Worm (Caenorhabditis elegans) whole organism, young adult: ENCODE results near the gene F46H5.3.

Experiments used
- F33H1.4 ChIP-seq: fragments of 200-800 bp; sonication (Bioruptor generic); IDR thresholded peaks from 2 replicates; pipeline ENCODE4 v1.3.6; 2022; ENCODE audit warnings: missing genetic modification reagents, missing genetic modification characterization, missing compliant biosample characterization
- F37B4.10 ChIP-seq: fragments of 200-800 bp; sonication (Bioruptor generic); IDR thresholded peaks from 2 replicates; pipeline ENCODE4 v1.3.6; 2022; ENCODE audit warnings: missing genetic modification characterization, missing compliant biosample characterization
- F39B2.1 ChIP-seq: fragments of 200-800 bp; sonication (Bioruptor generic); IDR thresholded peaks from 2 replicates; pipeline ENCODE4 v1.3.6; 2022; ENCODE audit warnings: missing genetic modification reagents, missing genetic modification characterization, missing compliant biosample characterization
- F49E8.2 ChIP-seq: sonication (generic microtip); optimal IDR thresholded peaks from 3 replicates; lab custom pipeline; 2017; ENCODE audit warnings: missing genetic modification characterization, mild to moderate bottlenecking, missing compliant biosample characterization, antibody characterized with exemption, moderate library complexity; ENCODE audit not compliant: insufficient read depth
- K11D2.4 ChIP-seq: fragments of 200-800 bp; sonication (Bioruptor generic); IDR thresholded peaks from 2 replicates; pipeline ENCODE4 v1.3.6; 2022; ENCODE audit warnings: missing genetic modification reagents, missing genetic modification characterization, missing compliant biosample characterization
- K12H6.12 ChIP-seq: fragments of 200-800 bp; sonication (Bioruptor generic); optimal IDR thresholded peaks from 2 replicates; lab custom pipeline; 2018; ENCODE audit warnings: mild to moderate bottlenecking, missing genetic modification characterization, missing compliant biosample characterization
- akir-1 ChIP-seq: fragments of 200-800 bp; sonication (Bioruptor generic); optimal IDR thresholded peaks from 2 replicates; lab custom pipeline; 2018; ENCODE audit warnings: mild to moderate bottlenecking, missing genetic modification characterization, moderate library complexity, missing compliant biosample characterization
- ama-1 ChIP-seq, 3 experiments: fragments of 150-350 bp in 1 of 3; sonication (generic microtip) in 2 of 3; optimal IDR thresholded peaks; 2 replicates each; lab custom pipeline; 2014 to 2018; ENCODE audit warnings: missing biosample characterization in 2 of 3, missing genetic modification characterization in 2 of 3, missing genetic modification reagents in 2 of 3
- aptf-3 ChIP-seq: fragments of 200-800 bp; sonication (Bioruptor generic); IDR thresholded peaks from 2 replicates; pipeline ENCODE4 v1.3.6; 2022; ENCODE audit warnings: missing genetic modification characterization, missing compliant biosample characterization
- attf-5 ChIP-seq: fragments of 200-800 bp; sonication (Bioruptor generic); optimal IDR thresholded peaks from 2 replicates; lab custom pipeline; 2018; ENCODE audit warnings: mild to moderate bottlenecking, missing genetic modification characterization, missing compliant biosample characterization
- bed-2 ChIP-seq: fragments of 200-800 bp; sonication (Bioruptor generic); IDR thresholded peaks from 2 replicates; pipeline ENCODE4 v1.3.6; 2022; ENCODE audit warnings: missing genetic modification reagents, missing genetic modification characterization, missing compliant biosample characterization
- cebp-1 ChIP-seq, 2 experiments: fragments of 200-800 bp in 1 of 2; sonication (Bioruptor generic) in 1 of 2; sonication (generic microtip) in 1 of 2; IDR thresholded peaks in 1 of 2; optimal IDR thresholded peaks in 1 of 2; 2 replicates each; pipeline versions ENCODE4 v1.3.6 to Lab custom; 2017 to 2022; ENCODE audit warnings: missing compliant biosample characterization in 2 of 2, missing genetic modification characterization in 2 of 2, mild to moderate bottlenecking in 1 of 2, missing genetic modification reagents in 1 of 2, moderate library complexity in 1 of 2
- ceh-58 ChIP-seq: fragments of 200-800 bp; sonication (Bioruptor generic); IDR thresholded peaks from 2 replicates; pipeline ENCODE4 v1.3.6; 2022; ENCODE audit warnings: missing genetic modification characterization, missing compliant biosample characterization
- ceh-79 ChIP-seq: sonication (generic microtip); optimal IDR thresholded peaks from 2 replicates; lab custom pipeline; 2017; ENCODE audit warnings: mild to moderate bottlenecking, missing genetic modification characterization, missing compliant biosample characterization
- ceh-91 ChIP-seq: fragments of 200-800 bp; sonication (Bioruptor generic); IDR thresholded peaks from 2 replicates; pipeline ENCODE4 v1.3.6; 2022; ENCODE audit warnings: missing genetic modification reagents, missing genetic modification characterization, missing compliant biosample characterization
- chd-7 ChIP-seq: sonication (generic microtip); optimal IDR thresholded peaks from 2 replicates; lab custom pipeline; 2016; ENCODE audit warnings: mild to moderate bottlenecking, missing genetic modification characterization, moderate library complexity, missing compliant biosample characterization
- dox-1 ChIP-seq: fragments of 200-800 bp; sonication (Bioruptor generic); IDR thresholded peaks from 2 replicates; pipeline ENCODE4 v1.3.6; 2022; ENCODE audit warnings: missing genetic modification reagents, missing genetic modification characterization, missing compliant biosample characterization
- fkh-3 ChIP-seq: sonication (generic microtip); optimal IDR thresholded peaks from 2 replicates; lab custom pipeline; 2016; ENCODE audit warnings: mild to moderate bottlenecking, missing genetic modification characterization, missing compliant biosample characterization
- gei-17 ChIP-seq: fragments of 200-800 bp; sonication (Bioruptor generic); optimal IDR thresholded peaks from 2 replicates; lab custom pipeline; 2018; ENCODE audit warnings: mild to moderate bottlenecking, missing genetic modification characterization, missing compliant biosample characterization
- hlh-12 ChIP-seq: sonication (generic microtip); optimal IDR thresholded peaks from 2 replicates; lab custom pipeline; 2016; ENCODE audit warnings: missing genetic modification characterization, missing compliant biosample characterization
- hmg-1.2 ChIP-seq: fragments of 200-800 bp; sonication (Bioruptor generic); IDR thresholded peaks from 2 replicates; pipeline ENCODE4 v1.3.6; 2022; ENCODE audit warnings: missing genetic modification reagents, missing genetic modification characterization, missing compliant biosample characterization
- hmg-20 ChIP-seq: fragments of 200-800 bp; sonication (Bioruptor generic); IDR thresholded peaks from 2 replicates; pipeline ENCODE4 v1.3.6; 2022; ENCODE audit warnings: missing genetic modification reagents, missing genetic modification characterization, missing compliant biosample characterization
- lir-1 ChIP-seq: fragments of 200-800 bp; sonication (Bioruptor generic); conservative IDR thresholded peaks from 2 replicates; pipeline ENCODE4 v1.3.6; 2022; ENCODE audit warnings: missing genetic modification reagents, missing genetic modification characterization, missing compliant biosample characterization
- lsy-27 ChIP-seq: sonication (generic microtip); optimal IDR thresholded peaks from 2 replicates; lab custom pipeline; 2017; ENCODE audit warnings: missing genetic modification characterization, mild to moderate bottlenecking, missing compliant biosample characterization, antibody characterized with exemption, missing genotype, borderline replicate concordance; ENCODE audit not compliant: insufficient read depth
- madf-10 ChIP-seq: sonication (generic microtip); optimal IDR thresholded peaks from 2 replicates; lab custom pipeline; 2016; ENCODE audit warnings: mild to moderate bottlenecking, missing genetic modification characterization, missing compliant biosample characterization
- madf-6 ChIP-seq: fragments of 200-800 bp; sonication (Bioruptor generic); IDR thresholded peaks from 2 replicates; pipeline ENCODE4 v1.3.6; 2022; ENCODE audit warnings: missing genetic modification reagents, missing genetic modification characterization, missing compliant biosample characterization
- madf-8 ChIP-seq: fragments of 200-800 bp; sonication (Bioruptor generic); conservative IDR thresholded peaks from 2 replicates; pipeline ENCODE4 v1.3.6; 2022; ENCODE audit warnings: missing genetic modification reagents, missing genetic modification characterization, missing compliant biosample characterization
- mes-4 ChIP-seq: sonication (generic microtip); optimal IDR thresholded peaks from 2 replicates; lab custom pipeline; 2016; ENCODE audit warnings: missing genotype, missing genetic modification characterization, missing compliant biosample characterization
- nfya-2 ChIP-seq: fragments of 200-800 bp; sonication (Bioruptor generic); IDR thresholded peaks from 2 replicates; pipeline ENCODE4 v1.3.6; 2022; ENCODE audit warnings: missing genetic modification reagents, missing genetic modification characterization, missing compliant biosample characterization
- nhr-179 ChIP-seq: sonication (generic microtip); optimal IDR thresholded peaks from 2 replicates; lab custom pipeline; 2016; ENCODE audit warnings: mild to moderate bottlenecking, missing genetic modification characterization, missing compliant biosample characterization
- nhr-80 ChIP-seq: sonication (generic microtip); optimal IDR thresholded peaks from 2 replicates; lab custom pipeline; 2016; ENCODE audit warnings: missing genetic modification characterization, missing compliant biosample characterization
- pbrm-1 ChIP-seq: fragments of 200-800 bp; sonication (Bioruptor generic); IDR thresholded peaks from 2 replicates; pipeline ENCODE4 v1.3.6; 2022; ENCODE audit warnings: missing genetic modification reagents, missing genetic modification characterization, missing compliant biosample characterization
- rcor-1 ChIP-seq: fragments of 200-800 bp; sonication (Bioruptor generic); IDR thresholded peaks from 2 replicates; pipeline ENCODE4 v1.3.6; 2022; ENCODE audit warnings: missing genetic modification reagents, missing genetic modification characterization, missing compliant biosample characterization
- snpc-4 ChIP-seq, 5 experiments: fragments of 150-350 bp in 1 of 5; sonication (generic microtip) in 4 of 5; optimal IDR thresholded peaks; 2 replicates each; lab custom pipeline; 2014 to 2018; ENCODE audit warnings: missing genetic modification characterization in 5 of 5, missing biosample characterization in 3 of 5, antibody characterized with exemption in 2 of 5, mild to moderate bottlenecking in 2 of 5, missing compliant biosample characterization in 2 of 5, missing genotype in 2 of 5, moderate library complexity in 2 of 5, missing genetic modification reagents in 1 of 5
- tbp1 ChIP-seq: fragments of 200-800 bp; sonication (Bioruptor generic); optimal IDR thresholded peaks from 2 replicates; lab custom pipeline; 2018; ENCODE audit warnings: mild to moderate bottlenecking, missing genetic modification characterization, missing compliant biosample characterization
- xnd-1 ChIP-seq: sonication (generic microtip); optimal IDR thresholded peaks from 2 replicates; lab custom pipeline; 2016; ENCODE audit warnings: missing genotype, missing genetic modification reagents, missing genetic modification characterization, missing compliant biosample characterization
- ztf-6 ChIP-seq: fragments of 200-800 bp; sonication (Bioruptor generic); IDR thresholded peaks from 2 replicates; pipeline ENCODE4 v1.3.6; 2022; ENCODE audit warnings: missing genetic modification reagents, missing genetic modification characterization, missing compliant biosample characterization

F46H5.3 gene

ce11 chrX:7210467-7211107 lies 27.9 kb downstream of the F46H5.3 start:
- TF ChIP-seq aptf-3 (GFP tag; lab: Robert Waterston, UW), result no peak
- no peak for TF ChIP-seq madf-6
- no peak for TF ChIP-seq dox-1 (GFP tag; lab: Robert Waterston, UW)
- no peak for TF ChIP-seq xnd-1 (tag; lab: Kevin White, UChicago)
- no peak for TF ChIP-seq bed-2 (GFP tag; lab: Robert Waterston, UW)
- no peak for TF ChIP-seq chd-7 (tag; lab: Kevin White, UChicago)
- TF ChIP-seq K12H6.12 (tag; lab: Kevin White, UChicago), result no peak
- no peak for TF ChIP-seq madf-10
- TF ChIP-seq ceh-58 (GFP tag; lab: Robert Waterston, UW), result no peak
- no peak for TF ChIP-seq nhr-80
- TF ChIP-seq F39B2.1 (GFP tag; lab: Robert Waterston, UW), result no peak
- TF ChIP-seq hlh-12 (tag; lab: Kevin White, UChicago), result no peak
- TF ChIP-seq madf-8, result no peak

ce11 chrX:7209151-7209550 lies 29.3 kb downstream of the F46H5.3 start:
- TF ChIP-seq snpc-4 (GFP tag; optimal IDR thresholded peaks at IDR 0.05; lab: Kevin White, UChicago), result no peak
- TF ChIP-seq snpc-4 (tag; optimal IDR thresholded peaks at IDR 0.05; lab: Kevin White, UChicago), result no peak
- no peak for TF ChIP-seq lir-1 (GFP tag; lab: Robert Waterston, UW)
- TF ChIP-seq cebp-1 (GFP tag; IDR thresholded peaks at IDR 0.05; lab: Robert Waterston, UW), result no peak
- TF ChIP-seq cebp-1 (tag; optimal IDR thresholded peaks at IDR 0.05; lab: Kevin White, UChicago), result no peak
- no peak for TF ChIP-seq lsy-27 (tag; lab: Kevin White, UChicago)
- no peak for TF ChIP-seq hmg-1.2 (GFP tag; lab: Robert Waterston, UW)

- no peak for TF ChIP-seq K11D2.4 (GFP tag; lab: Robert Waterston, UW)
- no peak for TF ChIP-seq ceh-79 (tag; lab: Kevin White, UChicago)
- TF ChIP-seq nfya-2 (GFP tag; lab: Robert Waterston, UW), result no peak
These were observed 32.0 kb downstream of the F46H5.3 start, which contains the start of gene ZK867.2 for ce11 chrX:7206419-7206818. Gene ZK867.2 (plus strand): TSS chrX:7206719.

- TF ChIP-seq nhr-179 (no peak), F49E8.2 (tag; lab: Kevin White, UChicago) (no peak), F37B4.10 (GFP tag; lab: Robert Waterston, UW) (no peak), fkh-3 (tag; lab: Kevin White, UChicago) (no peak), tbp1 (no peak), ama-1 (optimal IDR thresholded peaks at IDR 0.05; lab: Kevin White, UChicago) (no peak), ama-1 (GFP tag; optimal IDR thresholded peaks at IDR 0.05; lab: Kevin White, UChicago) (no peak), hmg-20 (GFP tag; lab: Robert Waterston, UW) (no peak), ztf-6 (no peak), mes-4 (tag; lab: Kevin White, UChicago) (no peak), gei-17 (GFP tag; lab: Kevin White, UChicago) (no peak), attf-5 (GFP tag; lab: Kevin White, UChicago) (no peak), F33H1.4 (GFP tag; lab: Robert Waterston, UW) (no peak), ceh-91 (GFP tag; lab: Robert Waterston, UW) (no peak), hmg-1.2 (GFP tag; lab: Robert Waterston, UW) (no peak), rcor-1 (GFP tag; lab: Robert Waterston, UW) (no peak), xnd-1 (tag; lab: Kevin White, UChicago) (no peak), pbrm-1 (GFP tag; lab: Robert Waterston, UW) (no peak), akir-1 (GFP tag; lab: Kevin White, UChicago) (no peak)
These were observed 33.3 kb downstream of the F46H5.3 start, which contains the start of gene C55B6.5 for ce11 chrX:7205195-7205594. Gene C55B6.5 (minus strand): TSS chrX:7205295.
